Fruit fly (Drosophila melanogaster) whole organism, wandering third instar larva: ENCODE measurements around the gene CG6225.

Experiments
- Abd-B ChIP-seq: fragments of >200 bp; optimal IDR thresholded peaks from 2 replicates; lab custom pipeline; 2017; ENCODE audit warnings: missing biosample characterization, missing genetic modification characterization
- CG32264 ChIP-seq: fragments of 200-800 bp; sonication (Bioruptor generic); optimal IDR thresholded peaks from 2 replicates; lab custom pipeline; 2016; ENCODE audit warnings: missing biosample characterization, missing genetic modification characterization
- CG9705 ChIP-seq: fragments of 200-800 bp; sonication (Bioruptor generic); optimal IDR thresholded peaks from 2 replicates; lab custom pipeline; 2018; ENCODE audit warnings: missing biosample characterization, mild to moderate bottlenecking, missing genetic modification characterization
- CrebA ChIP-seq: fragments of 200-800 bp; sonication (Bioruptor generic); optimal IDR thresholded peaks from 2 replicates; lab custom pipeline; 2016; ENCODE audit warnings: missing biosample characterization, mild to moderate bottlenecking, missing genetic modification characterization, borderline replicate concordance
- Dif ChIP-seq: fragments of 200-275, 200-300 bp; sonication (Bioruptor generic); optimal IDR thresholded peaks from 2 replicates; lab custom pipeline; 2018; ENCODE audit warnings: missing biosample characterization, missing genetic modification characterization; ENCODE audit not compliant: partially characterized antibody
- GATAd ChIP-seq: sonication (Bioruptor generic); optimal IDR thresholded peaks from 2 replicates; lab custom pipeline; 2016; ENCODE audit warnings: missing biosample characterization, missing genetic modification characterization
- HLH106 ChIP-seq: fragments of 200-800 bp; optimal IDR thresholded peaks from 3 replicates; lab custom pipeline; 2019; ENCODE audit warnings: missing biosample characterization, mild to moderate bottlenecking, missing genetic modification characterization, moderate library complexity
- Hnf4 ChIP-seq: fragments of 200-800 bp; sonication (Bioruptor generic); optimal IDR thresholded peaks from 2 replicates; lab custom pipeline; 2016; ENCODE audit warnings: missing biosample characterization, mild to moderate bottlenecking, missing genetic modification characterization
- Hr83 ChIP-seq: fragments of 200-300 bp; sonication (Bioruptor generic); optimal IDR thresholded peaks from 2 replicates; lab custom pipeline; 2016; ENCODE audit warnings: missing biosample characterization, mild to moderate bottlenecking, missing genetic modification characterization, moderate library complexity; ENCODE audit not compliant: poor library complexity, severe bottlenecking
- Jra ChIP-seq: sonication (Bioruptor generic); optimal IDR thresholded peaks from 2 replicates; lab custom pipeline; 2016; ENCODE audit warnings: missing biosample characterization, missing genetic modification characterization
- Myc ChIP-seq: fragments of >200 bp; optimal IDR thresholded peaks from 2 replicates; lab custom pipeline; 2017
- OdsH ChIP-seq: fragments of 200-800 bp; sonication (Bioruptor generic); optimal IDR thresholded peaks from 2 replicates; lab custom pipeline; 2016; ENCODE audit warnings: missing biosample characterization, mild to moderate bottlenecking, missing genetic modification characterization
- Rel ChIP-seq, 2 experiments: fragments of 200-800 bp; sonication (Bioruptor generic) in 1 of 2; optimal IDR thresholded peaks; 2 replicates in 1 of 2; 3 replicates in 1 of 2; lab custom pipeline; 2016 to 2019; ENCODE audit warnings: mild to moderate bottlenecking in 2 of 2, missing biosample characterization in 2 of 2, missing genetic modification characterization in 2 of 2, moderate library complexity in 1 of 2
- Vsx2 ChIP-seq: fragments of 200-300, 225-300 bp; sonication (Bioruptor generic); optimal IDR thresholded peaks from 2 replicates; lab custom pipeline; 2018; ENCODE audit warnings: missing biosample characterization, missing genetic modification characterization; ENCODE audit not compliant: partially characterized antibody
- br ChIP-seq: fragments of 200-800 bp; sonication (Bioruptor generic); optimal IDR thresholded peaks from 2 replicates; lab custom pipeline; 2016; ENCODE audit warnings: missing biosample characterization, missing genetic modification characterization
- brk ChIP-seq: fragments of 200-800 bp; sonication (Bioruptor generic); optimal IDR thresholded peaks from 2 replicates; lab custom pipeline; 2016; ENCODE audit warnings: missing biosample characterization, mild to moderate bottlenecking, missing genetic modification characterization
- dmrt93B ChIP-seq: fragments of 200-800 bp; sonication (Bioruptor generic); optimal IDR thresholded peaks from 2 replicates; lab custom pipeline; 2018; ENCODE audit warnings: missing biosample characterization, mild to moderate bottlenecking, missing genetic modification characterization
- dsf ChIP-seq: sonication (Bioruptor generic); optimal IDR thresholded peaks from 2 replicates; lab custom pipeline; 2016; ENCODE audit warnings: missing biosample characterization, missing genetic modification characterization, borderline replicate concordance
- ey ChIP-seq: fragments of 200-800 bp; sonication (Bioruptor generic); optimal IDR thresholded peaks from 2 replicates; lab custom pipeline; 2016; ENCODE audit warnings: missing biosample characterization, missing genetic modification characterization
- foxo ChIP-seq, 2 experiments: fragments of 200-800 bp; sonication (Bioruptor generic); optimal IDR thresholded peaks; 2 replicates in 1 of 2; 3 replicates in 1 of 2; lab custom pipeline; 2016 to 2017; ENCODE audit warnings: missing biosample characterization in 2 of 2, missing genetic modification characterization in 2 of 2
- fru ChIP-seq: fragments of 200-800 bp; sonication (Bioruptor generic); optimal IDR thresholded peaks from 3 replicates; lab custom pipeline; 2016; ENCODE audit warnings: missing biosample characterization, mild to moderate bottlenecking, missing genetic modification characterization
- h ChIP-seq: fragments of 200-800 bp; sonication (Bioruptor generic); optimal IDR thresholded peaks from 3 replicates; lab custom pipeline; 2016; ENCODE audit warnings: missing biosample characterization, mild to moderate bottlenecking, missing genetic modification characterization
- psq ChIP-seq: fragments of 200-800 bp; sonication (Bioruptor generic); optimal IDR thresholded peaks from 3 replicates; lab custom pipeline; 2017; ENCODE audit warnings: missing biosample characterization, mild to moderate bottlenecking, missing genetic modification characterization, moderate library complexity
- sage ChIP-seq: fragments of 200-800 bp; sonication (Bioruptor generic); optimal IDR thresholded peaks from 2 replicates; lab custom pipeline; 2016; ENCODE audit warnings: missing biosample characterization, mild to moderate bottlenecking, missing genetic modification characterization
- sv ChIP-seq: fragments of 200-800 bp; sonication (Bioruptor generic); optimal IDR thresholded peaks from 3 replicates; lab custom pipeline; 2016; ENCODE audit warnings: missing biosample characterization, missing genetic modification characterization
- usp ChIP-seq: fragments of >200 bp; optimal IDR thresholded peaks from 2 replicates; lab custom pipeline; 2017; ENCODE audit warnings: missing biosample characterization, missing genetic modification characterization
- woc ChIP-seq: sonication (Bioruptor generic); optimal IDR thresholded peaks from 2 replicates; lab custom pipeline; 2016; ENCODE audit warnings: missing biosample characterization, mild to moderate bottlenecking, missing genetic modification characterization

CG6225 gene

DNA sequence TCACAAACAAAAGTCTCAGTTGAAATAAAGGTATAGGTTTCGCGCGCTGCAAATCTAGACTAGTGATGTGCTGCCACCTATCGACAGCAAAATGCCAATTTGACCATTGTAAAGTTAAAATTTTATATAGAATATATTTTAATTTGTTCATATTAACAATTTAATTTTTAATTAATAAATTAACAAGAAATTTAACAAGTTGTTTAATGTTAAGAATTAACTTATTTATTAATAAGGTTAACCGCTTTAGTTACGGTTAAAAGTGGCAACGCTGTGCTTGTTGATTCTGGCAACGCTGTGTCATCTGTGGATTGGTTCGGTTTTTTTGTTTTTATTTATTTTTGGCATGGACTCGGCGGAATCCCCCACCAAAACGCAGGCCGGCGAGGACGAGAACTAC, 24.0 kb upstream of the CG6225 start, which contains the start of gene Not10:
TSS of gene Not10 (plus strand) at position 279 of the 400 bp plus-strand sequence.
- TF ChIP-seq HLH106 (tag; lab: Kevin White, UChicago) (peak; percentile 60), Hr83 (GFP tag; lab: Kevin White, UChicago) (no peak), sv (GFP tag; lab: Kevin White, UChicago) (peak; percentile 35), OdsH (GFP tag; lab: Kevin White, UChicago) (no peak), woc (GFP tag; lab: Kevin White, UChicago) (peak; percentile 13), h (GFP tag; lab: Kevin White, UChicago) (no peak), Rel (GFP tag; optimal IDR thresholded peaks at IDR 0.05; lab: Kevin White, UChicago) (no peak), Rel (tag; optimal IDR thresholded peaks at IDR 0.05; lab: Kevin White, UChicago) (peak; percentile 67), Hnf4 (GFP tag; lab: Kevin White, UChicago) (no peak), foxo (GFP tag; optimal IDR thresholded peaks at IDR 0.05; lab: Kevin White, UChicago) (peak in 1 of 2 experiments; percentile 64), psq (GFP tag; lab: Kevin White, UChicago) (peak; percentile 28), Myc (peak; percentile 3), CG9705 (GFP tag; lab: Kevin White, UChicago) (peak; percentile 30), sage (GFP tag; lab: Kevin White, UChicago) (peak; percentile 31)

DNA sequence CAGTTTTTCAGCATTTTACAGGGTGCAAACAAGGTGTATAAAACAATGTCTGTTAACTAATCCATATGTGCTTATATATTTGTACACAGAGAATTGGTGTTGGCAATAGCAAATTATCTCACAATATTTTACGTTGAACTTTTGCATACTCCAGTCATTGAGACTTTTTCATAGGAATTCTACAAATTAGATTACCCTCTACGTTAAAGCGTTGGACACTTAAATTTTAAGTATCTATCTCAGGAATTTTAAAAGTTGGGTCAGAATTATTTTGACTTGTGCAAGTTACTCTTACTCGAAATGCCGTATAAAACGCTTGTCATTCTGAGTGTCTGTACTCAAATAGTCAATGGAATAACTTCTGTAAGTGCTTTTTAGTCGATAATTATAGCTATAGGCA, 21.3 kb upstream of the CG6225 start, which contains the start of gene CG18530:
TSS of gene CG18530 (plus strand) at position 301 of the 400 bp plus-strand sequence.
- TF ChIP-seq woc (GFP tag; lab: Kevin White, UChicago): no peak
- no peak for TF ChIP-seq fru (GFP tag; lab: Kevin White, UChicago)
- no peak for TF ChIP-seq ey (GFP tag; lab: Kevin White, UChicago)
- TF ChIP-seq brk (GFP tag; lab: Kevin White, UChicago): no peak
- TF ChIP-seq dsf: no peak
- TF ChIP-seq CrebA (GFP tag; lab: Kevin White, UChicago): no peak
- TF ChIP-seq h (GFP tag; lab: Kevin White, UChicago): no peak
- TF ChIP-seq dmrt93B (GFP tag; lab: Kevin White, UChicago): no peak

DNA sequence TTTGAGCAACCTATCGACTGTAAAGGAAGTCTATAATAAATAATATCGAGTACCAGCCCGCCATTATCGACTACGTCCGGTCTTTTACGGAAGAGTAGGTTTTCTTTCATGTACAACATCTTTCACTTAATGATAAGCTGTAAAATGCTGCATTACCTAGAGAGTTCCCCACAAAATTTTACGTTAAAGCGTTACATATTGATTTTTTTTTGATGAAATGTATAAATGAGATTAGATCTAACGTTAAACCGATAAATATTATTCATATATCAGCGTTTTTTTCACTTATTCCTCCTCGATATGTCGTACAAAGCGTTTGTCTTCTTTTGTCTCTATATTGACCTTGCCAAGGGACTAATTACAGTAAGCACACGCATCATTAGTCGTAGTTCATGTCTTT, 19.8 kb upstream of the CG6225 start, which contains the start of gene CG11598:
TSS of gene CG11598 (plus strand) at position 301 of the 400 bp plus-strand sequence.
- no peak for TF ChIP-seq Abd-B (GFP tag; lab: Kevin White, UChicago)
- no peak for TF ChIP-seq Dif (GFP tag; lab: Kevin White, UChicago)
- no peak for TF ChIP-seq Rel (GFP tag; optimal IDR thresholded peaks at IDR 0.05; lab: Kevin White, UChicago)
- TF ChIP-seq Rel (tag; optimal IDR thresholded peaks at IDR 0.05; lab: Kevin White, UChicago): no peak
- TF ChIP-seq brk (GFP tag; lab: Kevin White, UChicago): no peak
- no peak for TF ChIP-seq CG9705 (GFP tag; lab: Kevin White, UChicago)
- TF ChIP-seq sv (GFP tag; lab: Kevin White, UChicago): no peak
- no peak for TF ChIP-seq Jra (GFP tag; lab: Kevin White, UChicago)
- TF ChIP-seq Hr83 (GFP tag; lab: Kevin White, UChicago): no peak
- TF ChIP-seq Myc: no peak
- TF ChIP-seq ey (GFP tag; lab: Kevin White, UChicago): no peak
- TF ChIP-seq Hnf4 (GFP tag; lab: Kevin White, UChicago): no peak
- TF ChIP-seq CG32264: no peak
- TF ChIP-seq GATAd (GFP tag; lab: Kevin White, UChicago): no peak
- TF ChIP-seq CrebA (GFP tag; lab: Kevin White, UChicago): no peak
- TF ChIP-seq usp (GFP tag; lab: Kevin White, UChicago): no peak
- TF ChIP-seq psq (GFP tag; lab: Kevin White, UChicago): no peak

DNA sequence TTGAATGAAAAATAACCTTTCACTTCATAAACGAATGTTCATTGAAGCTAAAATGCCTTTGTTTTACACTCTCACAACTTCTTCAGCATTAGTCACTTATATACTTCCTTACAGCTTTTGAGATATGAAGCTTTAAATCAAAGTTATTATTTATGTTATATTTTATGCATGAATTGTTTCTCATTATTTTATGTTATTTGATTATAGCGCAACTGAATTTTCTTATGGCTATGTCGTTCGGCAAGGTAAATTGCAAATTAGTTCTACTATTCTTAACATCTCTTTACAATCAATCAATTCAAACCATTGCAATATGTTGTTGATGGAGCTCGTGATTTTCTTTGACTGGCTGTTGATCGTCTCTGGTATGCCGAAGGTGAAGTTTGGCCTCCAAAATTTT, 18.1 kb upstream of the CG6225 start, which contains the start of gene CG11600:
TSS of gene CG11600 (plus strand) at position 301 of the 400 bp plus-strand sequence.
- TF ChIP-seq Vsx2 (GFP tag; lab: Kevin White, UChicago) (no peak), sv (GFP tag; lab: Kevin White, UChicago) (no peak), ey (GFP tag; lab: Kevin White, UChicago) (no peak), br (GFP tag; lab: Kevin White, UChicago) (no peak), psq (GFP tag; lab: Kevin White, UChicago) (no peak), CG9705 (GFP tag; lab: Kevin White, UChicago) (no peak), Abd-B (GFP tag; lab: Kevin White, UChicago) (no peak), fru (GFP tag; lab: Kevin White, UChicago) (no peak), Rel (GFP tag; optimal IDR thresholded peaks at IDR 0.05; lab: Kevin White, UChicago) (no peak), Rel (tag; optimal IDR thresholded peaks at IDR 0.05; lab: Kevin White, UChicago) (no peak)
